Fruit fly (Drosophila melanogaster) whole organism, prepupa: ENCODE measurements around the gene Act87E.

Source experiments
- CG10631 ChIP-seq: fragments of 200-800 bp; sonication (Bioruptor generic); optimal IDR thresholded peaks from 2 replicates; lab custom pipeline; 2016; ENCODE audit warnings: missing biosample characterization, missing genetic modification characterization
- CG11294 ChIP-seq: fragments of 200-800 bp; sonication (Bioruptor generic); IDR thresholded peaks from 2 replicates; pipeline ENCODE4 v1.3.6; 2022; ENCODE audit warnings: missing biosample characterization, missing genetic modification characterization
- CG11762 ChIP-seq: fragments of 200-800 bp; sonication (Bioruptor generic); optimal IDR thresholded peaks from 3 replicates; lab custom pipeline; 2016; ENCODE audit warnings: missing biosample characterization, missing genetic modification characterization; ENCODE audit not compliant: insufficient read depth
- CG11902 ChIP-seq: fragments of 200-800 bp; sonication (Bioruptor generic); optimal IDR thresholded peaks from 3 replicates; lab custom pipeline; 2016; ENCODE audit warnings: missing biosample characterization, missing genetic modification characterization
- CG15336 ChIP-seq: fragments of 200-800 bp; sonication (Bioruptor generic); IDR thresholded peaks from 2 replicates; pipeline ENCODE4 v1.3.6; 2022; ENCODE audit warnings: missing biosample characterization, missing genetic modification characterization
- CG1621 ChIP-seq: fragments of 200-800 bp; sonication (Bioruptor generic); optimal IDR thresholded peaks from 3 replicates; lab custom pipeline; 2018; ENCODE audit warnings: missing biosample characterization, mild to moderate bottlenecking, missing genetic modification characterization
- CG32006 ChIP-seq: fragments of 200-800 bp; sonication (Bioruptor generic); optimal IDR thresholded peaks from 3 replicates; lab custom pipeline; 2017; ENCODE audit warnings: missing biosample characterization, mild to moderate bottlenecking, missing genetic modification characterization
- CG34406 ChIP-seq: fragments of 200-800 bp; sonication (Bioruptor generic); optimal IDR thresholded peaks from 3 replicates; lab custom pipeline; 2016; ENCODE audit warnings: missing biosample characterization, missing genetic modification characterization
- CG6163 ChIP-seq: fragments of 200-800 bp; sonication (Bioruptor generic); IDR thresholded peaks from 3 replicates; pipeline ENCODE4 v1.3.6; 2022; ENCODE audit warnings: missing biosample characterization, missing genetic modification characterization
- CG6276 ChIP-seq: fragments of 200-800 bp; sonication (Bioruptor generic); optimal IDR thresholded peaks from 2 replicates; lab custom pipeline; 2017; ENCODE audit warnings: missing biosample characterization, mild to moderate bottlenecking, missing genetic modification characterization
- CG6792 ChIP-seq: fragments of 200-800 bp; sonication (Bioruptor generic); optimal IDR thresholded peaks from 3 replicates; lab custom pipeline; 2016; ENCODE audit warnings: missing biosample characterization, missing genetic modification characterization
- CG6808 ChIP-seq: fragments of 200-800 bp; sonication (Bioruptor generic); optimal IDR thresholded peaks from 3 replicates; lab custom pipeline; 2017; ENCODE audit warnings: missing biosample characterization, missing genetic modification characterization, mild to moderate bottlenecking, moderate library complexity, missing genetic modification reagents
- CG6854 ChIP-seq: fragments of 200-800 bp; sonication (Bioruptor generic); optimal IDR thresholded peaks from 2 replicates; lab custom pipeline; 2017; ENCODE audit warnings: missing biosample characterization, mild to moderate bottlenecking, missing genetic modification characterization
- CG8319 ChIP-seq: fragments of 200-800 bp; sonication (Bioruptor generic); optimal IDR thresholded peaks from 3 replicates; lab custom pipeline; 2016; ENCODE audit warnings: missing biosample characterization, missing genetic modification characterization
- Eip75B ChIP-seq: fragments of 200-800 bp; sonication (Bioruptor generic); optimal IDR thresholded peaks from 3 replicates; lab custom pipeline; 2016; ENCODE audit warnings: missing biosample characterization, missing genetic modification characterization
- Eip78C ChIP-seq: fragments of 200-800 bp; sonication (Bioruptor generic); peaks from one replicate; lab custom pipeline; 2016; ENCODE audit warnings: missing biosample characterization, missing genetic modification characterization
- Eip93F ChIP-seq: fragments of 200-800 bp; sonication (Bioruptor generic); optimal IDR thresholded peaks from 2 replicates; lab custom pipeline; 2016; ENCODE audit warnings: missing biosample characterization, mild to moderate bottlenecking, missing genetic modification characterization
- Gug ChIP-seq: fragments of 200-800 bp; sonication (Bioruptor generic); IDR thresholded peaks from 2 replicates; pipeline ENCODE4 v1.3.6; 2022; ENCODE audit warnings: missing biosample characterization, missing genetic modification characterization
- Hr38 ChIP-seq: sonication (Bioruptor generic); optimal IDR thresholded peaks from 2 replicates; lab custom pipeline; 2016; ENCODE audit warnings: missing biosample characterization, missing genetic modification characterization
- Hr4 ChIP-seq: fragments of 200-800 bp; sonication (Bioruptor generic); optimal IDR thresholded peaks from 3 replicates; lab custom pipeline; 2016; ENCODE audit warnings: missing biosample characterization, missing genetic modification characterization
- Met ChIP-seq: fragments of 200-800 bp; sonication (Bioruptor generic); optimal IDR thresholded peaks from 3 replicates; lab custom pipeline; 2016; ENCODE audit warnings: missing biosample characterization, missing genetic modification characterization
- OdsH ChIP-seq: fragments of 200-800 bp; sonication (Bioruptor generic); optimal IDR thresholded peaks from 3 replicates; lab custom pipeline; 2016; ENCODE audit warnings: missing biosample characterization, missing genetic modification characterization
- Smox ChIP-seq: fragments of 200-800 bp; sonication (Bioruptor generic); optimal IDR thresholded peaks from 3 replicates; lab custom pipeline; 2016; ENCODE audit warnings: missing biosample characterization, missing genetic modification characterization
- Sox102F ChIP-seq: fragments of 200-800 bp; sonication (Bioruptor generic); optimal IDR thresholded peaks from 2 replicates; lab custom pipeline; 2016; ENCODE audit warnings: missing biosample characterization, mild to moderate bottlenecking, missing genetic modification characterization
- Sox14 ChIP-seq: fragments of 200-800 bp; sonication (Bioruptor generic); optimal IDR thresholded peaks from 3 replicates; lab custom pipeline; 2016; ENCODE audit warnings: missing biosample characterization, missing genetic modification characterization
- Sox15 ChIP-seq: fragments of 200-800 bp; sonication (Bioruptor generic); optimal IDR thresholded peaks from 3 replicates; lab custom pipeline; 2016; ENCODE audit warnings: missing biosample characterization, missing genetic modification characterization
- acj6 ChIP-seq: fragments of 200-800 bp; sonication (Bioruptor generic); optimal IDR thresholded peaks from 3 replicates; lab custom pipeline; 2016; ENCODE audit warnings: missing biosample characterization, missing genetic modification characterization
- eg ChIP-seq: fragments of 200-800 bp; sonication (Bioruptor generic); IDR thresholded peaks from 3 replicates; pipeline ENCODE4 v1.3.6; 2022; ENCODE audit warnings: missing biosample characterization, missing genetic modification characterization
- esn ChIP-seq: fragments of 200-800 bp; sonication (Bioruptor generic); optimal IDR thresholded peaks from 2 replicates; lab custom pipeline; 2016; ENCODE audit warnings: missing biosample characterization, mild to moderate bottlenecking, missing genetic modification characterization, moderate library complexity
- fd59A ChIP-seq: fragments of 200-800 bp; sonication (Bioruptor generic); optimal IDR thresholded peaks from 2 replicates; lab custom pipeline; 2017; ENCODE audit warnings: missing biosample characterization, mild to moderate bottlenecking, missing genetic modification characterization, missing genetic modification reagents
- salr ChIP-seq, 2 experiments: fragments of 200-800 bp; sonication (Bioruptor generic); optimal IDR thresholded peaks; 3 replicates each; lab custom pipeline; 2016 to 2018; ENCODE audit warnings: missing biosample characterization in 2 of 2, missing genetic modification characterization in 2 of 2, mild to moderate bottlenecking in 1 of 2
- spab ChIP-seq: fragments of 200-800 bp; sonication (Bioruptor generic); optimal IDR thresholded peaks from 2 replicates; lab custom pipeline; 2017; ENCODE audit warnings: missing biosample characterization, mild to moderate bottlenecking, missing genetic modification characterization, missing genetic modification reagents
- svp ChIP-seq: fragments of 200-800 bp; sonication (Bioruptor generic); peaks from one replicate; lab custom pipeline; 2016; ENCODE audit warnings: missing biosample characterization, missing genetic modification characterization

Gene Act87E

dm6 chr3R:13388160-13388870 lies 37.5 kb upstream of the Act87E start, which contains the start of gene CG9799:
CG9799 (minus strand) TSS chr3R:13388709.
- TF ChIP-seq Met = no peak
- TF ChIP-seq CG15336 (GFP tag; lab: Robert Waterston, UW) = no peak
- TF ChIP-seq Hr38 (GFP tag; lab: Kevin White, UChicago) = no peak
- TF ChIP-seq CG1621 = peak; percentile 78
- TF ChIP-seq CG6163 (GFP tag; lab: Robert Waterston, UW) = no peak
- TF ChIP-seq Eip93F = no peak
- no peak for TF ChIP-seq OdsH (GFP tag; lab: Kevin White, UChicago)
- no peak for TF ChIP-seq Smox
- no peak for TF ChIP-seq acj6 (GFP tag; lab: Kevin White, UChicago)
- TF ChIP-seq esn (GFP tag; lab: Kevin White, UChicago) = peak; percentile 2
- TF ChIP-seq CG11294 = no peak

- TF ChIP-seq CG32006 (GFP tag; lab: Kevin White, UChicago) = no peak
- peak; percentile 96 for TF ChIP-seq svp
These were observed 35.3 kb upstream of the Act87E start for dm6 chr3R:13390490-13390889.

- peak; percentile 96 for TF ChIP-seq svp
- TF ChIP-seq CG6792 = no peak
- TF ChIP-seq CG11902 (GFP tag; lab: Kevin White, UChicago) = no peak
These were observed 32.8 kb upstream of the Act87E start for dm6 chr3R:13393009-13393408.

DNA sequence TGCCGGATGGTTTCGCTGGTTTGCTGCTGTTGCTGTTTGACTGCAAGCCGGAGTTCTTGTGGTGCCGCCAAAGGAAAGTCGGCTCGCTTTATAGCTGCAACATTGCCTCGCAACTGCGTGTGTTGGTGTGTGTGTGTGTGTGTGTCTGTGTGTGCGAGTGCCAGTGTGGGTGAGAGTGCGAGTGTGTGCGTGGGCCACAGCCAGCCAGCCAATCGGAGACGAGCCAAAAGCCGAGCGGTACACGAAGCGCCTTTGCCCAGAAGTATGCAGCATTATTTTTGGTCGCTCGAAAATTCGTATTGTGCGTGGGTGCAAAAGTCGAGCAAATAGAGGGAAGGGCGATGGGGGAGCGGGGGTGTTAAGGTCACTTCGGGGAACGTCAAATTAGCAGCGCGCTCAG lies 30.6 kb upstream of the Act87E start, which contains the start of gene CCHa2:
TSS of gene CCHa2 (minus strand) at position 65 of the 400 bp plus-strand sequence.
- TF ChIP-seq Sox15 (GFP tag; lab: Kevin White, UChicago) (no peak), Hr4 (GFP tag; lab: Kevin White, UChicago) (no peak), CG8319 (GFP tag; lab: Kevin White, UChicago) (no peak), spab (no peak), CG11762 (no peak), esn (GFP tag; lab: Kevin White, UChicago) (no peak), eg (GFP tag; lab: Robert Waterston, UW) (no peak), CG1621 (no peak), CG11294 (no peak), Sox14 (no peak), Eip75B (GFP tag; lab: Kevin White, UChicago) (no peak), CG6808 (GFP tag; lab: Kevin White, UChicago) (no peak)
- TF ChIP-seq, all 60 proteins: peak for 0

- TF ChIP-seq Sox14 = no peak
- TF ChIP-seq spab = no peak
- no peak for TF ChIP-seq salr (GFP tag; optimal IDR thresholded peaks at IDR 0.05; lab: Kevin White, UChicago)
- TF ChIP-seq fd59A (GFP tag; lab: Kevin White, UChicago) = no peak
- no peak for TF ChIP-seq CG6808 (GFP tag; lab: Kevin White, UChicago)
- no peak for TF ChIP-seq CG34406 (GFP tag; lab: Kevin White, UChicago)
- TF ChIP-seq Gug (GFP tag; lab: Robert Waterston, UW) = no peak
- TF ChIP-seq CG10631 = no peak
- TF ChIP-seq CG6276 (GFP tag; lab: Kevin White, UChicago) = no peak
- no peak for TF ChIP-seq Sox102F (GFP tag; lab: Kevin White, UChicago)
These were observed 28.7 kb upstream of the Act87E start, which contains the start of gene CG14374 for dm6 chr3R:13397040-13397439. CG14374 (minus strand) TSS chr3R:13397140.

- TF ChIP-seq CG34406 (GFP tag; lab: Kevin White, UChicago) = no peak
- no peak for TF ChIP-seq Eip75B (GFP tag; lab: Kevin White, UChicago)
- TF ChIP-seq CG11294 = no peak
- no peak for TF ChIP-seq Eip78C (GFP tag; lab: Kevin White, UChicago)
- no peak for TF ChIP-seq CG6854 (GFP tag; lab: Kevin White, UChicago)
- TF ChIP-seq CG1621 = no peak
- TF ChIP-seq, all 60 proteins: peak for 0
These were observed 28.2 kb upstream of the Act87E start, which contains the start of gene CG14377 for dm6 chr3R:13397535-13397934. CG14377 (plus strand) TSS chr3R:13397835.
